Fruit fly (Drosophila melanogaster): ENCODE results near the gene Lsd-2.

Gene Lsd-2

dm6 chrX:15080780-15081402, 4.9 kb upstream of the Lsd-2 start, which contains the start of gene CG33177 (continued):
- TF ChIP-seq Sry-β (GFP tag; optimal IDR thresholded peaks at IDR 0.05) (no peak), CG14965 (GFP tag; optimal IDR thresholded peaks at IDR 0.05; ENCODE audit: borderline replicate concordance) (no peak), tll (GFP tag; optimal IDR thresholded peaks at IDR 0.05) (no peak), az2 (GFP tag; optimal IDR thresholded peaks at IDR 0.05) (peak; percentile 9), Dbx (GFP tag; IDR thresholded peaks at IDR 0.05) (no peak), Doc3 (GFP tag; IDR thresholded peaks at IDR 0.05; ENCODE audit: partially characterized antibody) (no peak), yki (optimal IDR thresholded peaks at IDR 0.05) (no peak), CG11560 (tag; IDR thresholded peaks at IDR 0.05) (no peak), usp (GFP tag; optimal IDR thresholded peaks at IDR 0.05) (no peak), CG17186 (GFP tag; optimal IDR thresholded peaks at IDR 0.05) (no peak), al (GFP tag; IDR thresholded peaks at IDR 0.05) (no peak), Nf-YC (tag; optimal IDR thresholded peaks at IDR 0.05) (peak; percentile 2), CG11456 (GFP tag; IDR thresholded peaks at IDR 0.05) (peak; percentile 60; the same call in 1 of the 3 replicates), Optix (GFP tag; IDR thresholded peaks at IDR 0.05) (no peak), CG6654 (GFP tag; optimal IDR thresholded peaks at IDR 0.05) (no peak), CG17802 (tag; optimal IDR thresholded peaks at IDR 0.05) (no peak), dan (GFP tag; IDR thresholded peaks at IDR 0.05) (no peak), Myb (GFP tag; optimal IDR thresholded peaks at IDR 0.05) (peak; percentile 82), CG10462 (GFP tag; optimal IDR thresholded peaks at IDR 0.05) (no peak), lola (GFP tag; optimal IDR thresholded peaks at IDR 0.05) (no peak), ranshi (GFP tag; IDR thresholded peaks at IDR 0.05) (no peak), gsb-n (tag; optimal IDR thresholded peaks at IDR 0.05) (no peak), CG2129 (GFP tag; IDR thresholded peaks at IDR 0.05; ENCODE audit: partially characterized antibody) (no peak), klu (GFP tag; IDR thresholded peaks at IDR 0.05) (no peak), CG12391 (tag; optimal IDR thresholded peaks at IDR 0.05) (peak; percentile 10), Stat92E (GFP tag; optimal IDR thresholded peaks at IDR 0.05) (no peak), CG2199 (GFP tag; IDR thresholded peaks at IDR 0.05) (peak; percentile 83; the same call in 2 of the 3 replicates), row (GFP tag; IDR thresholded peaks at IDR 0.05) (no peak), CG2678 (tag; optimal IDR thresholded peaks at IDR 0.05) (no peak), Lpt (GFP tag; optimal IDR thresholded peaks at IDR 0.05) (no peak), br (optimal IDR thresholded peaks at IDR 0.05) (no peak), Elba2 (GFP tag; optimal IDR thresholded peaks at IDR 0.05) (no peak), Trl (optimal IDR thresholded peaks at IDR 0.05) (no peak), Trl (GFP tag; optimal IDR thresholded peaks at IDR 0.05) (no peak), sc (optimal IDR thresholded peaks at IDR 0.05) (no peak), sc (GFP tag; optimal IDR thresholded peaks at IDR 0.05) (no peak), Antp (GFP tag; optimal IDR thresholded peaks at IDR 0.05) (no peak), CG9876 (GFP tag; optimal IDR thresholded peaks at IDR 0.05) (no peak), CG3407 (GFP tag; optimal IDR thresholded peaks at IDR 0.05) (no peak), seq (GFP tag; IDR thresholded peaks at IDR 0.05) (no peak), CG2712 (tag; optimal IDR thresholded peaks at IDR 0.05) (peak; percentile 42), rib (GFP tag; IDR thresholded peaks at IDR 0.05) (no peak), slou (GFP tag; optimal IDR thresholded peaks at IDR 0.05) (no peak), CkIIα-i1 (GFP tag; IDR thresholded peaks at IDR 0.05) (no peak), Sox102F (GFP tag; optimal IDR thresholded peaks at IDR 0.05) (peak; percentile 9), ab (GFP tag; optimal IDR thresholded peaks at IDR 0.05) (no peak), slbo (GFP tag; IDR thresholded peaks at IDR 0.05) (peak; percentile 37; the same call in 1 of the 2 replicates), nerfin-2 (GFP tag; IDR thresholded peaks at IDR 0.05; ENCODE audit: partially characterized antibody) (no peak), ci (GFP tag; IDR thresholded peaks at IDR 0.05) (no peak), sim (GFP tag; IDR thresholded peaks at IDR 0.05) (no peak), crc (GFP tag; optimal IDR thresholded peaks at IDR 0.05) (no peak), CG10366 (GFP tag; IDR thresholded peaks at IDR 0.05) (no peak)
